ENCODE assay signal across 3 worm cellular contexts in the genomic region with DNA sequence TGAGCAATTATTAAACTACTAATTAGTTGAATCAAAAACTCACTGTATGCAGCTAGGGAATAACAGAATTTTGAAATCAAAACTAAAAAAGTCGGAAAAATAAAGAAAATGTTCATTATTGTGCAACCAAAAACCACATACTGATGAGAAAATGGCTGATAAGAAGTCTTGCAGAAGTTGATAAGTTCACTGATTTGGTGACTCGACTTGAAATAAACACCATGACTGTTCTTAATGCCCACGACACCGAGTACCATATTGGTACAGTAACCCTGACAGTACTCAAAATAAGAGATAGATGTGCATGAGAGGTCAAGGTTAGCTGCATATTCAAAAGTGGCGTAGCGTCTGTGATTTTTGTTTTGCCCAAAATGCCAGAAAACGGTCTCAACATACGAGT.
TF ChIP-seq lines count a peak whose summit lies in the region.

No protein-coding gene starts in this region.

TF ChIP-seq in whole organism, L2 larva, 48 proteins besides CTCF, POLR2A, EP300 and RAD21:
- TF ChIP-seq ceh-16 (tag; optimal IDR thresholded peaks at IDR 0.05; lab: Kevin White, UChicago) (no peak), fos-1 (tag; optimal IDR thresholded peaks at IDR 0.05; lab: Kevin White, UChicago) (peak; percentile 67)

TF ChIP-seq in whole organism, L3 larva, 47 proteins besides CTCF, POLR2A, EP300 and RAD21:
- TF ChIP-seq elt-2 (tag; optimal IDR thresholded peaks at IDR 0.05; lab: Kevin White, UChicago), result peak; percentile 13
- no peak for TF ChIP-seq eor-1 (tag; optimal IDR thresholded peaks at IDR 0.05; lab: Kevin White, UChicago)

TF ChIP-seq in whole organism, L4 larva, 104 proteins besides CTCF, POLR2A, EP300 and RAD21:
- TF ChIP-seq aha-1 (tag; lab: Kevin White, UChicago) (peak; percentile 83), hlh-11 (tag; optimal IDR thresholded peaks at IDR 0.05; lab: Kevin White, UChicago) (no peak), pqm-1 (tag; optimal IDR thresholded peaks at IDR 0.05; lab: Kevin White, UChicago) (peak; percentile 13), gei-8 (GFP tag; optimal IDR thresholded peaks at IDR 0.05; lab: Kevin White, UChicago) (no peak), unc-62 (GFP tag; optimal IDR thresholded peaks at IDR 0.05 in 1 of 2; lab: Kevin White, UChicago) (peak in 1 of 2 experiments; percentile 2), unc-62 (tag; optimal IDR thresholded peaks at IDR 0.05; lab: Kevin White, UChicago) (no peak), nhr-28 (tag; optimal IDR thresholded peaks at IDR 0.05; lab: Kevin White, UChicago) (peak; percentile 3), daf-16 (GFP tag; optimal IDR thresholded peaks at IDR 0.05; lab: Kevin White, UChicago) (no peak), daf-16 (tag; optimal IDR thresholded peaks at IDR 0.05; lab: Kevin White, UChicago) (peak; percentile 28)
TF ChIP-seq in whole organism, L4 larva: peak in this region for 5.
